Worm (Caenorhabditis elegans): ENCODE data around the gene oac-23.

The oac-23 gene

DNA sequence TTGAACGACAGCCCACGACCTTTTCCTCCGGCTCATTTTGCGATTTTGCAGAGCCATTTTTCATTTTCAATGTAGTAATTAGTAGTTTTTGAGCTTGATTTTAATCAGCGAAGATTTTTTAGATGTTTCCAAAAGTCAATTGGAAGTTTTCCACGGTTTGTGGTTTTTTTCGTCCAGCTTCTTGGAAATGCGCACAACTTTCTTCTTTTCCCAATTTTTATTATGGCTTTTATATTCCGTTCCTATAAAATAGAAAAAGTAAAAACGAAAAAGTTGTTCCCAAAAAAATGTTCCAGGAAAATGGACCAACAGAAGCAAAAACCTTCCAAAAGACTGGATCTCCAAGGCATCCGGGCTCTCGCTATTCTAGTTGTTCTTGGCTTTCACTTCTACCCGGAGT lies 4.1 kb downstream of the oac-23 start, which contains the start of gene oac-22:
Gene oac-22 (plus strand): TSS at position 301 of the 400 bp plus-strand sequence.
- no peak for TF ChIP-seq T22C8.4 (GFP tag; IDR thresholded peaks at IDR 0.05)
- TF ChIP-seq cog-1 (tag; optimal IDR thresholded peaks at IDR 0.05), result no peak
- no peak for TF ChIP-seq tab-1 (GFP tag; IDR thresholded peaks at IDR 0.05)

DNA sequence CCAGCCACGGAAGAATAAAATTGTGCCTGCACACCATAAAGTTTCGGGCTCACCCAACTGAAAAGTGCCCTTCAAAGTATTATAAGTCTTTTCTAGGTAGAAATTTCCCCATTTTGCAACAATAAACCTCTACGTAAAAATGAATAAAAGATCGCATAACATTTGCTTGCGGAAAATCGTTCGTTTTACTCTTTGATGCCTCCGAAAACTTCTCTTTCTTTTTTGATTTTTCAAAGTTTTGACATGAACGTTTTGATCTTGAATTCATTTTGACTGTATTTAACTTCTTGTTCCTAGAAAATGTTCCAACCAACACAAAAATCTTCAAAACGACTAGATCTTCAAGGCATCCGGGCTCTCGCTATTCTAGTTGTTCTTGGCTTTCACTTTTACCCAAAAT lies 7.7 kb downstream of the oac-23 start, which contains the start of gene oac-21:
Gene oac-21 (plus strand): TSS at position 301 of the 400 bp plus-strand sequence.
- TF ChIP-seq flt-1 (GFP tag; IDR thresholded peaks at IDR 0.05) (no peak), ref-1 (GFP tag; conservative IDR thresholded peaks at IDR 0.05) (no peak), T22C8.4 (GFP tag; IDR thresholded peaks at IDR 0.05) (no peak), cog-1 (tag; optimal IDR thresholded peaks at IDR 0.05) (no peak), ztf-23 (GFP tag; IDR thresholded peaks at IDR 0.05) (no peak), ztf-29 (GFP tag; IDR thresholded peaks at IDR 0.05) (no peak), med-1 (GFP tag; optimal IDR thresholded peaks at IDR 0.05; ENCODE audit: insufficient read depth) (no peak), tab-1 (GFP tag; IDR thresholded peaks at IDR 0.05) (no peak)

DNA sequence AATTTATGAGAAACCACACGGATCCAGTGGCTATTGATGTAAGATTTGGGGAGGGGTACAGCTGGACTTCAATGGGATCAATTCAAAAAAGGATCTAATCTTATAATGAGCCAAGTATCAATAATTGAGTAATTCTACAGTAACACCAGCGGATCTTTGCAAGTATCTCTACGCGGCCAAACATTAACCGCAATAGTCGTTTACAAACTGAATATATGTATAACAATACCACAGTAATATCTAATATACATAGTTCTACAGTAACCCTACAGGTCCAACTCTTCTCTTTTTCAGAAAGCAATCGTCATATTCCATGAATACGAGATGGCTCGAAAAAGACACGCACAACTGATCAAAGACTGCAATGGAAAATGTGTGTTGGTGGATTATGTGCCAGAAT lies 10.8 kb downstream of the oac-23 start, which contains the start of gene F56D6.9:
Gene F56D6.9 (plus strand): TSS at position 301 of the 400 bp plus-strand sequence.
- TF ChIP-seq tab-1 (GFP tag; IDR thresholded peaks at IDR 0.05) (no peak), ztf-29 (GFP tag; IDR thresholded peaks at IDR 0.05) (no peak), ztf-23 (GFP tag; IDR thresholded peaks at IDR 0.05) (no peak), flt-1 (GFP tag; IDR thresholded peaks at IDR 0.05) (no peak), med-1 (GFP tag; optimal IDR thresholded peaks at IDR 0.05; ENCODE audit: insufficient read depth) (no peak), ref-1 (GFP tag; conservative IDR thresholded peaks at IDR 0.05) (no peak), cog-1 (tag; optimal IDR thresholded peaks at IDR 0.05) (no peak)

DNA sequence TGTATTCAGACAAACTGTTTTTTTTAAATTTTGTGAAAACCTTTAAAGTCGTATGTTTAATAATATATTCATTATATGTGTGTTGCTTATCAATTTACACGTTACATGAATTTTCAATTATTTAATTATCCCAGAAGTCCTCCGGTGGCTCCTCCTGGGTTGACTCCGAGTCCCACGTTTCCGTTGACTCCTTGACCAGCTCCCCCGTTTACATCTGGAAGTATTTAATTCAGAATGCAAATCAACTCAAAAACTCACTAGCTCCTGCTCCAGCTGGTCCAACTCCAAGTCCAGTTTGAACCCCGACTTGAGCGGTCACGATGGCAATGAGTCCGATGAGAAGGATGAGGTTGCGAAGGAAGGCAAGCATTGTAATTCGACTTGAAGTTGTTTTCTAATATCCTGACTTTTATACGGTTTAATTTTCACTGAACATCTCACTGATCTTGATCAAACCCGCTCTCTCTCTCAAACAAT lies 12.8 kb downstream of the oac-23 start, which contains the start of gene F56D6.8:
Gene F56D6.8 (minus strand): TSS at position 427 of the 477 bp plus-strand sequence.
- TF ChIP-seq T22C8.4 (GFP tag; IDR thresholded peaks at IDR 0.05), result no peak
- no peak for TF ChIP-seq cog-1 (tag; optimal IDR thresholded peaks at IDR 0.05)
- TF ChIP-seq flt-1 (GFP tag; IDR thresholded peaks at IDR 0.05), result no peak
- no peak for TF ChIP-seq klf-2 (GFP tag; conservative IDR thresholded peaks at IDR 0.05)
- TF ChIP-seq tab-1 (GFP tag; IDR thresholded peaks at IDR 0.05), result no peak
- no peak for TF ChIP-seq ztf-29 (GFP tag; IDR thresholded peaks at IDR 0.05)
- TF ChIP-seq ref-1 (GFP tag; conservative IDR thresholded peaks at IDR 0.05), result no peak
- TF ChIP-seq ztf-23 (GFP tag; IDR thresholded peaks at IDR 0.05), result no peak
- no peak for TF ChIP-seq med-1 (GFP tag; optimal IDR thresholded peaks at IDR 0.05; ENCODE audit: insufficient read depth)

DNA sequence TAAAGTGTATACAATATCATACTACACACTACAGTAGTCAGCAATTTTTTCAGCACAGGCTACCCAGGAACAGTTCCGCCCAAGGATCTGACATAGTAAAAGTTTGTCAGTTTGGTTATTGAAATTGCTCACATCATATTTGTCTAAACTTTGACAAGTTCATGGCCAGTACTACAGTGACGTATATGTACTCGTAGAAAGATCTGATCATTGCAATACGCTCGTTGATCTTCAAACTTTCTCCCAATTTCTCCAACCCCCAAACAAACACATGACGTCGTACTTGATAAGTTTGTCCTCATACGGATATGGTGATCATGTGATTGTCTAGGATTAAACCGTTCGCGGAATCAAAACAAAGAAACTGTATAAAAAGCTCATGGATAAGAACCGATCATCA lies 13.5 kb downstream of the oac-23 start, which contains the start of gene dct-8:
Gene dct-8 (plus strand): TSS at position 301 of the 400 bp plus-strand sequence.
- TF ChIP-seq med-1 (GFP tag; optimal IDR thresholded peaks at IDR 0.05; ENCODE audit: insufficient read depth) (no peak), ref-1 (GFP tag; conservative IDR thresholded peaks at IDR 0.05) (no peak), tab-1 (GFP tag; IDR thresholded peaks at IDR 0.05) (no peak), cog-1 (tag; optimal IDR thresholded peaks at IDR 0.05) (no peak), T22C8.4 (GFP tag; IDR thresholded peaks at IDR 0.05) (no peak), ztf-29 (GFP tag; IDR thresholded peaks at IDR 0.05) (no peak), klf-2 (GFP tag; conservative IDR thresholded peaks at IDR 0.05) (no peak), flt-1 (GFP tag; IDR thresholded peaks at IDR 0.05) (no peak), ztf-23 (GFP tag; IDR thresholded peaks at IDR 0.05) (no peak)

DNA sequence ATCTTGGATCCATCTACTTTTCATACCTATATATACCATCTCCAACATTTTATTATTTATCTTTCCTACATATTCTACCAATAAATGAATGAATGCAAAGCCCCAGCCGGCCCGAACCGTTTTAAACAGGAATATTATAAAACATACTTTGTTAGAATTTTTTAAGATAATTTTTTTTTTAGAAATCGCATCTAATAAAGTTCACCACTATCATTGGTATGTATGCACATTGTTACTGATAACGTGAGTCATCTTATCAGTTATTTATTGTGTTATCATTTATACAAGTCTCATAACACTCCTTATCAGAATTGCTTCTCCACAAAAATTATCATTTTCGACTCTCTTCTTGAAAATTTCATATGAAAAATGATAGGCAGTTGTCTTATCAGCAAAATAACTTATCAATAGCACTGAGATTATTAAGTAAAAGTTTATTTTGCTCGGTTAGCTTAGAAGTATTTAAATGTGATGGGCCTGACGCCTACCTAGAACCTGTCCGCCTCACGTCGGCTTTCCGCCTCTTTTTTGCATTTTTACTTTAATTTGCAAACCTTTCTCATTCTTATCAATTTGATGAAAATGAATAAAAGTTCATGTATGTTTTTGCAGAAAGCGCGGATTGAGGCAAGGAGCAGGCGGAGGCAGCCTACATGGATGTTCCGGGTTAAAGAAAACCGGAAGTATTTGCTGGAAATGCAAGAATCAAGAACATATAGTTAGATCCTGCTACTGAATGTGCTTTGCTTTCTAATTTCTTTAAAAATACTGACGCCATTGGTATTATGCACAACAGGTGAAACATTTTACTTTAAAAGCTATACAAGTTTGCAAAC lies 18.7 kb downstream of the oac-23 start, which contains the start of gene srz-62:
Gene srz-62 (plus strand): TSS at position 786 of the 836 bp plus-strand sequence.
- no peak for TF ChIP-seq ref-1 (GFP tag; conservative IDR thresholded peaks at IDR 0.05)
- no peak for TF ChIP-seq tab-1 (GFP tag; IDR thresholded peaks at IDR 0.05)
- no peak for TF ChIP-seq med-1 (GFP tag; optimal IDR thresholded peaks at IDR 0.05; ENCODE audit: insufficient read depth)
- no peak for TF ChIP-seq T22C8.4 (GFP tag; IDR thresholded peaks at IDR 0.05)
- TF ChIP-seq cog-1 (tag; optimal IDR thresholded peaks at IDR 0.05), result no peak
- no peak for TF ChIP-seq ztf-29 (GFP tag; IDR thresholded peaks at IDR 0.05)
- no peak for TF ChIP-seq klf-2 (GFP tag; conservative IDR thresholded peaks at IDR 0.05)
- TF ChIP-seq ztf-23 (GFP tag; IDR thresholded peaks at IDR 0.05), result no peak
- TF ChIP-seq flt-1 (GFP tag; IDR thresholded peaks at IDR 0.05), result no peak

DNA sequence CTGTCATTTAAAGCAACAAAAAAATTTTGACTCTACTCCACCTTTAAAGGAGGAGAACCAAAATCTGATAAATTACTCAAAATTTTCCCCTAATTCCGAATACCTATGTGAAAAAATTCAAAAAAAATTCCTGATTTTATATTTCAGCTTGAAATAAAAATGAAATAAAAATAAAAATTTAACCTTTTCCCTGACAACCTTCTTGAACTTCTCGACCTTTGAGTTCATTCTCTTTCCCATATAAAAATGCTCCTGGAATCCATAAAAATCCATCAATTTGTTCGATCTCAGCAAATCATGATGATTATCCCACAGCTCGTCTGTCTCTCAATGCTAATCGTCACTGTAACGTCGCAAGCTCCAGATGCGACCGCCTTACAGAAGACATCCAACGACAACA lies 21.7 kb downstream of the oac-23 start, which contains the start of gene F56D6.6:
Gene F56D6.6 (plus strand): TSS at position 301 of the 400 bp plus-strand sequence.
- TF ChIP-seq med-1 (GFP tag; optimal IDR thresholded peaks at IDR 0.05; ENCODE audit: insufficient read depth), result no peak
- TF ChIP-seq tab-1 (GFP tag; IDR thresholded peaks at IDR 0.05), result no peak
- no peak for TF ChIP-seq cog-1 (tag; optimal IDR thresholded peaks at IDR 0.05)
- no peak for TF ChIP-seq T22C8.4 (GFP tag; IDR thresholded peaks at IDR 0.05)
- TF ChIP-seq ztf-29 (GFP tag; IDR thresholded peaks at IDR 0.05), result no peak
- TF ChIP-seq klf-2 (GFP tag; conservative IDR thresholded peaks at IDR 0.05), result no peak
- no peak for TF ChIP-seq ztf-23 (GFP tag; IDR thresholded peaks at IDR 0.05)
- no peak for TF ChIP-seq ref-1 (GFP tag; conservative IDR thresholded peaks at IDR 0.05)
- TF ChIP-seq flt-1 (GFP tag; IDR thresholded peaks at IDR 0.05), result no peak

DNA sequence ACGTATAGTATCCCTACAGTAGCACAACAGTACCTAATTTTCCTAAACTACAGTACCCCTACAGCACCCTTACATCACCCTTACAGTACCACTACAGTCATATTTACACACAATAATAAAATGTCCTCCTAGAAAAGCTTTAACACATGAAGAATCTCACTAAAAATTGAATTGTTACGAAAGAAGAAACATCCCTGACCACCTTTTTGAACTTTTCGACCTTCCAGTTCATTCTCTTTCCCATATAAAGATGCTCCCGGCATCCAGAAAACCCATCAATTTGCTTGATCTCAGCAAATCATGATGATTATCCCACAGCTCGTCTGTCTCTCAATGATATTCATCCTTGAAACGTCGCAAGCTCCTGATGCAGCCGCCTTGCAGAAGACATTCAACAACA lies 23.4 kb downstream of the oac-23 start, which contains the start of gene F56D6.21:
Gene F56D6.21 (plus strand): TSS at position 301 of the 400 bp plus-strand sequence.
- TF ChIP-seq med-1 (GFP tag; optimal IDR thresholded peaks at IDR 0.05; ENCODE audit: insufficient read depth) (no peak), ztf-29 (GFP tag; IDR thresholded peaks at IDR 0.05) (no peak), cog-1 (tag; optimal IDR thresholded peaks at IDR 0.05) (no peak), ztf-23 (GFP tag; IDR thresholded peaks at IDR 0.05) (no peak), klf-2 (GFP tag; conservative IDR thresholded peaks at IDR 0.05) (no peak)

DNA sequence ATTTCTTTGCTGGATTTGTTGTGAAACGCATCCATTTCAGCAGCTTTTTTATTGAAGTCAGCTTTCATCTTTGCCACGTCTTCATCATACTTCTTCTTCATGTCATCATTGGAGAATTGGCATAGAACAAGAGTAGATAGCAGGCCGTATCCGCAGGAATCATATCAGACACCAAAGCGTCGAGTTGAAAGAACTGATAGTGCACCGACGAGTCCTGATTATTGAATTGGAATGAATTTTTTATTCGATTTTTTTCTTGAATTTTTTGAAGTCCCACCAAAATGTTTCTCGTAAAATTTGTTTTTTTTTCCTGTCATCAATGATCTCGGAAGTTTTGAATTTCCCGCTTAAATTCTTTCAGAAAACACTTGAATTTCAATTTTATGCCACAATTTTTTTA lies 25.2 kb downstream of the oac-23 start, which contains the start of gene F56D6.11:
Gene F56D6.11 (minus strand): TSS at position 101 of the 400 bp plus-strand sequence.
- no peak for TF ChIP-seq flt-1 (GFP tag; IDR thresholded peaks at IDR 0.05)
- TF ChIP-seq T22C8.4 (GFP tag; IDR thresholded peaks at IDR 0.05), result no peak
- TF ChIP-seq tab-1 (GFP tag; IDR thresholded peaks at IDR 0.05), result no peak
- no peak for TF ChIP-seq ref-1 (GFP tag; conservative IDR thresholded peaks at IDR 0.05)
- no peak for TF ChIP-seq ztf-23 (GFP tag; IDR thresholded peaks at IDR 0.05)
- no peak for TF ChIP-seq ztf-29 (GFP tag; IDR thresholded peaks at IDR 0.05)
- no peak for TF ChIP-seq cog-1 (tag; optimal IDR thresholded peaks at IDR 0.05)
